Fruit fly (Drosophila melanogaster) whole organism, larva: Measurements from ENCODE around the gene Kah.

Experiments
- noc ChIP-seq: fragments of 200-800 bp; sonication (Bioruptor generic); optimal IDR thresholded peaks from 3 replicates; lab custom pipeline; 2019; ENCODE audit warnings: missing biosample characterization, mild to moderate bottlenecking, missing genetic modification characterization, moderate library complexity

Kah gene

dm6 chr3L:540432-540973 is 48.6 kb downstream of the Kah start, which contains the start of the genes klar and BORCS6:
klar (minus strand) TSS chr3L:540614.
BORCS6 (plus strand) TSS chr3L:540851.
- peak; percentile 26 for TF ChIP-seq noc (tag; lab: Kevin White, UChicago)

- TF ChIP-seq noc (tag; lab: Kevin White, UChicago): no peak
These were observed 49.0 kb downstream of the Kah start for dm6 chr3L:540089-540407.

dm6 chr3L:539383-540088 is 49.5 kb downstream of the Kah start:
- no peak for TF ChIP-seq noc (tag; lab: Kevin White, UChicago)

dm6 chr3L:536104-536503 is 53.0 kb downstream of the Kah start:
- TF ChIP-seq noc (tag; lab: Kevin White, UChicago): no peak

dm6 chr3L:533807-534206 is 55.3 kb downstream of the Kah start:
- no peak for TF ChIP-seq noc (tag; lab: Kevin White, UChicago)
